Worm (Caenorhabditis elegans) whole organism, midembryonic: ENCODE data around the gene F10C2.7.
A peak's percentile ranks its signal among the peaks of the same experiment; 100 is the strongest.

Source experiments
- T22C8.4 ChIP-seq: fragments of 200-800 bp; sonication (Bioruptor generic); IDR thresholded peaks from 2 replicates; pipeline ENCODE4 v1.3.6; 2022; ENCODE audit warnings: missing genetic modification characterization, missing compliant biosample characterization
- cog-1 ChIP-seq: sonication (generic microtip); optimal IDR thresholded peaks from 2 replicates; lab custom pipeline; 2016; ENCODE audit warnings: missing genetic modification characterization, missing compliant biosample characterization
- flt-1 ChIP-seq: fragments of 200-800 bp; sonication (Bioruptor generic); IDR thresholded peaks from 2 replicates; pipeline ENCODE4 v1.3.6; 2022; ENCODE audit warnings: missing genetic modification characterization, missing compliant biosample characterization
- klf-2 ChIP-seq: fragments of 200-800 bp; sonication (Bioruptor generic); conservative IDR thresholded peaks from 2 replicates; pipeline ENCODE4 v1.3.6; 2022; ENCODE audit warnings: missing genetic modification reagents, missing genetic modification characterization, missing compliant biosample characterization
- med-1 ChIP-seq: sonication (generic microtip); optimal IDR thresholded peaks from 2 replicates; lab custom pipeline; 2017; ENCODE audit warnings: missing genetic modification characterization, mild to moderate bottlenecking, missing compliant biosample characterization, antibody characterized with exemption, missing genetic modification reagents; ENCODE audit not compliant: insufficient read depth
- ref-1 ChIP-seq: fragments of 200-800 bp; sonication (Bioruptor generic); conservative IDR thresholded peaks from 2 replicates; pipeline ENCODE4 v1.3.6; 2022; ENCODE audit warnings: missing genetic modification reagents, missing genetic modification characterization, missing compliant biosample characterization
- tab-1 ChIP-seq: fragments of 200-800 bp; sonication (Bioruptor generic); IDR thresholded peaks from 2 replicates; pipeline ENCODE4 v1.3.6; 2022; ENCODE audit warnings: missing genetic modification characterization, missing compliant biosample characterization
- ztf-23 ChIP-seq: fragments of 200-800 bp; sonication (Bioruptor generic); IDR thresholded peaks from 2 replicates; pipeline ENCODE4 v1.3.6; 2022; ENCODE audit warnings: missing genetic modification reagents, missing genetic modification characterization, missing compliant biosample characterization
- ztf-29 ChIP-seq: fragments of 200-800 bp; sonication (Bioruptor generic); IDR thresholded peaks from 2 replicates; pipeline ENCODE4 v1.3.6; 2022; ENCODE audit warnings: missing genetic modification reagents, missing genetic modification characterization, missing compliant biosample characterization

F10C2.7 gene

ce11 chrV:12040823-12041606 lies 12.7 kb upstream of the F10C2.7 start, which contains the start of the genes kup-1 and F10C2.4:
kup-1 (minus strand) TSS chrV:12040873.
F10C2.4 (plus strand) TSS chrV:12041556.
- TF ChIP-seq flt-1 (GFP tag; lab: Robert Waterston, UW) (no peak), cog-1 (tag; lab: Kevin White, UChicago) (peak; percentile 53)

- TF ChIP-seq ztf-29 (no peak), cog-1 (tag; lab: Kevin White, UChicago) (no peak), ztf-23 (GFP tag; lab: Robert Waterston, UW) (no peak), med-1 (GFP tag; lab: Kevin White, UChicago) (no peak), tab-1 (GFP tag; lab: Robert Waterston, UW) (no peak), ref-1 (GFP tag; lab: Robert Waterston, UW) (no peak), flt-1 (GFP tag; lab: Robert Waterston, UW) (no peak), klf-2 (GFP tag; lab: Robert Waterston, UW) (no peak), T22C8.4 (GFP tag; lab: Robert Waterston, UW) (no peak)
Measured at ce11 chrV:12045132-12045531, 8.6 kb upstream of the F10C2.7 start, which contains the start of gene F10C2.5. F10C2.5 (plus strand) TSS chrV:12045432.

DNA sequence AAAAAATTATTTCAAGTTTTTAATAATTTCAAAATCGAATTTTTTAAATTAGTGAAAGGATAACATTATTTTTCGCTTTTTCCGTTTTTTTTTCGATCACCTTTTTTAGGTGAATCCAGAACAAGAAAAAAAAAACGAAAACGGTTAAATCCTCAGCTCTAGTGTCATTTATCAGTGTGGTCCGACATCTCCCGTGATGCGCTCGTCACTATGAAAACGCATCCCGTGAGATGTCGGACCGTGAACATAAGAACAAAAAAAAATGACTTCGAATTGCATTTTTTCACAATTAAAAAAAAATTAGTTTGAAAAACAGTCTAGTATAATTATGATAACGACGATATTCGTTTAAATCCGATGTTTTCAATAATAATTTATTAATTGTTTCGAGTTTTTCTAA lies 6.0 kb upstream of the F10C2.7 start:
- TF ChIP-seq klf-2 (GFP tag; lab: Robert Waterston, UW) (no peak), cog-1 (tag; lab: Kevin White, UChicago) (no peak)

ce11 chrV:12048445-12048844 lies 5.3 kb upstream of the F10C2.7 start, which contains the start of gene dars-2:
dars-2 (plus strand) TSS chrV:12048745.
- TF ChIP-seq cog-1 (tag; lab: Kevin White, UChicago) = no peak
- TF ChIP-seq flt-1 (GFP tag; lab: Robert Waterston, UW) = no peak
- TF ChIP-seq T22C8.4 (GFP tag; lab: Robert Waterston, UW) = no peak
- TF ChIP-seq ref-1 (GFP tag; lab: Robert Waterston, UW) = no peak
- no peak for TF ChIP-seq klf-2 (GFP tag; lab: Robert Waterston, UW)
- no peak for TF ChIP-seq med-1 (GFP tag; lab: Kevin White, UChicago)
- no peak for TF ChIP-seq ztf-23 (GFP tag; lab: Robert Waterston, UW)
- no peak for TF ChIP-seq tab-1 (GFP tag; lab: Robert Waterston, UW)
- no peak for TF ChIP-seq ztf-29

DNA sequence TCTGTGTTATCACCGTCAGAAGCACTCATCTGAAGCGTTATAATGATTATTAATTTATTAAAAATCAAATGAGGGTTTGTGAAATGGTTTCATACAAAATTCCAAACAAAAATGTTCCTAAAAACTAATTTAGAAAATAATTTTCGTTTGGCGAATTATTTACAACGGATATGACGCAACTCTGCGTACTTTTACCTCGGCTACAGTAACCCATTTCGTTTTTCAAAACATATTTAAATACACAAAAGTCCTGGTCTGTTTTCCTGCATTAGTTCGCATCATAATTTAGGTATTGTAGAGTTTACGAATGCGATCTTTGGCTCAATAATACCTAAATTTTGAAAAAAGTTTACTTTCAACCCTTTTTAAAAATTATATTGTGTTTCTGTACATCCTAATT lies 6.0 kb downstream of the F10C2.7 start, which contains the start of gene R07B7.2:
R07B7.2 (minus strand) TSS at position 35 of the 400 bp plus-strand sequence.
- TF ChIP-seq T22C8.4 (GFP tag; lab: Robert Waterston, UW) (no peak), med-1 (GFP tag; lab: Kevin White, UChicago) (no peak), ztf-23 (GFP tag; lab: Robert Waterston, UW) (no peak), klf-2 (GFP tag; lab: Robert Waterston, UW) (no peak), ztf-29 (no peak), tab-1 (GFP tag; lab: Robert Waterston, UW) (no peak), cog-1 (tag; lab: Kevin White, UChicago) (no peak), flt-1 (GFP tag; lab: Robert Waterston, UW) (no peak), ref-1 (GFP tag; lab: Robert Waterston, UW) (no peak)

ce11 chrV:12063036-12063435 lies 9.3 kb downstream of the F10C2.7 start, which contains the start of gene clh-6:
clh-6 (minus strand) TSS chrV:12063368.
- TF ChIP-seq flt-1 (GFP tag; lab: Robert Waterston, UW) (0 out of 2 replicates have a peak, but pooled peaks have one; percentile 29), ref-1 (GFP tag; lab: Robert Waterston, UW) (no peak), tab-1 (GFP tag; lab: Robert Waterston, UW) (no peak), ztf-23 (GFP tag; lab: Robert Waterston, UW) (0 out of 2 replicates have a peak, but pooled peaks have one; percentile 31), klf-2 (GFP tag; lab: Robert Waterston, UW) (no peak)

- TF ChIP-seq T22C8.4 (GFP tag; lab: Robert Waterston, UW) (peak; percentile 48; the same call in 1 of the 2 replicates), cog-1 (tag; lab: Kevin White, UChicago) (no peak), flt-1 (GFP tag; lab: Robert Waterston, UW) (0 out of 2 replicates have a peak, but pooled peaks have one; percentile 46)
Measured at ce11 chrV:12065369-12065768, 11.7 kb downstream of the F10C2.7 start, which contains the start of gene pqn-53. pqn-53 (minus strand) TSS chrV:12065391.

ce11 chrV:12065859-12066258 lies 12.2 kb downstream of the F10C2.7 start:
- TF ChIP-seq cog-1 (tag; lab: Kevin White, UChicago) (no peak), ref-1 (GFP tag; lab: Robert Waterston, UW) (no peak), flt-1 (GFP tag; lab: Robert Waterston, UW) (no peak), tab-1 (GFP tag; lab: Robert Waterston, UW) (no peak), ztf-23 (GFP tag; lab: Robert Waterston, UW) (no peak), klf-2 (GFP tag; lab: Robert Waterston, UW) (no peak), T22C8.4 (GFP tag; lab: Robert Waterston, UW) (no peak), med-1 (GFP tag; lab: Kevin White, UChicago) (no peak), ztf-29 (no peak)

- TF ChIP-seq flt-1 (GFP tag; lab: Robert Waterston, UW) = no peak
- no peak for TF ChIP-seq ztf-23 (GFP tag; lab: Robert Waterston, UW)
- TF ChIP-seq cog-1 (tag; lab: Kevin White, UChicago) = no peak
- TF ChIP-seq tab-1 (GFP tag; lab: Robert Waterston, UW) = no peak
- no peak for TF ChIP-seq ref-1 (GFP tag; lab: Robert Waterston, UW)
- TF ChIP-seq T22C8.4 (GFP tag; lab: Robert Waterston, UW) = no peak
- no peak for TF ChIP-seq med-1 (GFP tag; lab: Kevin White, UChicago)
- TF ChIP-seq klf-2 (GFP tag; lab: Robert Waterston, UW) = no peak
- TF ChIP-seq ztf-29 = no peak
Measured at ce11 chrV:12068437-12068836, 14.7 kb downstream of the F10C2.7 start, which contains the start of gene kmo-2. kmo-2 (minus strand) TSS chrV:12068537.
